Worm (Caenorhabditis elegans) whole organism, young adult: Measurements from ENCODE around the gene fbxa-76.

ENCODE experiments used
- B0019.2 ChIP-seq: fragments of 200-800 bp; sonication (Bioruptor generic); conservative IDR thresholded peaks from 2 replicates; pipeline ENCODE4 v1.3.6; 2022; ENCODE audit warnings: missing genetic modification reagents, missing genetic modification characterization, missing compliant biosample characterization
- B0336.3 ChIP-seq: fragments of 200-800 bp; sonication (Bioruptor generic); IDR thresholded peaks from 2 replicates; pipeline ENCODE4 v1.3.6; 2022; ENCODE audit warnings: missing genetic modification characterization, missing compliant biosample characterization
- C06A6.2 ChIP-seq: fragments of 200-800 bp; sonication (Bioruptor generic); conservative IDR thresholded peaks from 2 replicates; pipeline ENCODE4 v1.3.6; 2022; ENCODE audit warnings: missing genetic modification characterization, missing compliant biosample characterization
- C17E4.6 ChIP-seq: fragments of 200-800 bp; sonication (Bioruptor generic); IDR thresholded peaks from 2 replicates; pipeline ENCODE4 v1.3.6; 2022; ENCODE audit warnings: missing genetic modification reagents, missing genetic modification characterization, missing compliant biosample characterization
- D2030.7 ChIP-seq: fragments of 200-800 bp; sonication (Bioruptor generic); IDR thresholded peaks from 2 replicates; pipeline ENCODE4 v1.3.6; 2022; ENCODE audit warnings: missing genetic modification reagents, missing genetic modification characterization, missing compliant biosample characterization
- F22D6.2 ChIP-seq: sonication (generic microtip); optimal IDR thresholded peaks from 2 replicates; lab custom pipeline; 2016; ENCODE audit warnings: mild to moderate bottlenecking, missing genetic modification characterization, missing compliant biosample characterization
- F23B12.7 ChIP-seq: sonication (generic microtip); optimal IDR thresholded peaks from 2 replicates; lab custom pipeline; 2017; ENCODE audit warnings: missing genetic modification characterization, mild to moderate bottlenecking, missing compliant biosample characterization, antibody characterized with exemption, moderate library complexity; ENCODE audit not compliant: insufficient read depth
- K11D2.4 ChIP-seq: fragments of 200-800 bp; sonication (Bioruptor generic); IDR thresholded peaks from 2 replicates; pipeline ENCODE4 v1.3.6; 2022; ENCODE audit warnings: missing genetic modification reagents, missing genetic modification characterization, missing compliant biosample characterization
- Y53F4B.3 ChIP-seq: fragments of 200-800 bp; sonication (Bioruptor generic); IDR thresholded peaks from 2 replicates; pipeline ENCODE4 v1.3.6; 2022; ENCODE audit warnings: missing genetic modification reagents, missing genetic modification characterization, missing compliant biosample characterization
- Y95B8A.8 ChIP-seq: fragments of 200-800 bp; sonication (Bioruptor generic); IDR thresholded peaks from 2 replicates; pipeline ENCODE4 v1.3.6; 2022; ENCODE audit warnings: missing genetic modification reagents, missing genetic modification characterization, missing compliant biosample characterization
- ZK185.1 ChIP-seq: sonication (generic microtip); optimal IDR thresholded peaks from 2 replicates; lab custom pipeline; 2016; ENCODE audit warnings: mild to moderate bottlenecking, missing genetic modification characterization, missing compliant biosample characterization; ENCODE audit not compliant: poor library complexity, severe bottlenecking
- akir-1 ChIP-seq: fragments of 200-800 bp; sonication (Bioruptor generic); optimal IDR thresholded peaks from 2 replicates; lab custom pipeline; 2018; ENCODE audit warnings: mild to moderate bottlenecking, missing genetic modification characterization, moderate library complexity, missing compliant biosample characterization
- attf-3 ChIP-seq: fragments of 200-800 bp; sonication (Bioruptor generic); conservative IDR thresholded peaks from 2 replicates; pipeline ENCODE4 v1.3.6; 2022; ENCODE audit warnings: missing genetic modification reagents, missing genetic modification characterization, missing compliant biosample characterization
- attf-5 ChIP-seq: fragments of 200-800 bp; sonication (Bioruptor generic); optimal IDR thresholded peaks from 2 replicates; lab custom pipeline; 2018; ENCODE audit warnings: mild to moderate bottlenecking, missing genetic modification characterization, missing compliant biosample characterization
- ceh-27 ChIP-seq: fragments of 200-800 bp; sonication (Bioruptor generic); optimal IDR thresholded peaks from 2 replicates; lab custom pipeline; 2018; ENCODE audit warnings: mild to moderate bottlenecking, missing genetic modification characterization, moderate library complexity, missing compliant biosample characterization
- ceh-91 ChIP-seq: fragments of 200-800 bp; sonication (Bioruptor generic); IDR thresholded peaks from 2 replicates; pipeline ENCODE4 v1.3.6; 2022; ENCODE audit warnings: missing genetic modification reagents, missing genetic modification characterization, missing compliant biosample characterization
- dox-1 ChIP-seq: fragments of 200-800 bp; sonication (Bioruptor generic); IDR thresholded peaks from 2 replicates; pipeline ENCODE4 v1.3.6; 2022; ENCODE audit warnings: missing genetic modification reagents, missing genetic modification characterization, missing compliant biosample characterization
- egl-18 ChIP-seq: fragments of 200-800 bp; sonication (Bioruptor generic); IDR thresholded peaks from 2 replicates; pipeline ENCODE4 v1.3.6; 2022; ENCODE audit warnings: missing genetic modification reagents, missing genetic modification characterization, missing compliant biosample characterization
- gei-17 ChIP-seq: fragments of 200-800 bp; sonication (Bioruptor generic); optimal IDR thresholded peaks from 2 replicates; lab custom pipeline; 2018; ENCODE audit warnings: mild to moderate bottlenecking, missing genetic modification characterization, missing compliant biosample characterization
- hlh-26 ChIP-seq: fragments of 200-800 bp; sonication (Bioruptor generic); conservative IDR thresholded peaks from 2 replicates; pipeline ENCODE4 v1.3.6; 2022; ENCODE audit warnings: missing genetic modification reagents, missing genetic modification characterization, missing compliant biosample characterization
- hmg-1.2 ChIP-seq: fragments of 200-800 bp; sonication (Bioruptor generic); IDR thresholded peaks from 2 replicates; pipeline ENCODE4 v1.3.6; 2022; ENCODE audit warnings: missing genetic modification reagents, missing genetic modification characterization, missing compliant biosample characterization
- hrde-1 ChIP-seq: sonication (generic microtip); optimal IDR thresholded peaks from 2 replicates; lab custom pipeline; 2016; ENCODE audit warnings: missing genetic modification characterization, mild to moderate bottlenecking, missing compliant biosample characterization, moderate library complexity, missing genotype, missing genetic modification reagents, borderline replicate concordance
- let-607 ChIP-seq, 2 experiments: fragments of 200-800 bp in 1 of 2; sonication (Bioruptor generic) in 1 of 2; sonication (generic microtip) in 1 of 2; optimal IDR thresholded peaks; 2 replicates each; lab custom pipeline; 2016 to 2018; ENCODE audit warnings: mild to moderate bottlenecking in 2 of 2, missing compliant biosample characterization in 2 of 2, missing genetic modification characterization in 2 of 2, moderate library complexity in 2 of 2, missing genotype in 1 of 2
- lin-26 ChIP-seq: fragments of 200-800 bp; sonication (Bioruptor generic); IDR thresholded peaks from 2 replicates; pipeline ENCODE4 v1.3.6; 2022; ENCODE audit warnings: missing genetic modification reagents, missing genetic modification characterization, missing compliant biosample characterization
- lin-40 ChIP-seq: sonication (generic microtip); optimal IDR thresholded peaks from 2 replicates; lab custom pipeline; 2016; ENCODE audit warnings: missing genetic modification characterization, mild to moderate bottlenecking, missing compliant biosample characterization, missing genotype, missing genetic modification reagents
- lin-54 ChIP-seq: fragments of 200-800 bp; sonication (Bioruptor generic); optimal IDR thresholded peaks from 2 replicates; lab custom pipeline; 2018; ENCODE audit warnings: mild to moderate bottlenecking, missing genetic modification characterization, missing compliant biosample characterization
- lir-1 ChIP-seq: fragments of 200-800 bp; sonication (Bioruptor generic); conservative IDR thresholded peaks from 2 replicates; pipeline ENCODE4 v1.3.6; 2022; ENCODE audit warnings: missing genetic modification reagents, missing genetic modification characterization, missing compliant biosample characterization
- lsl-1 ChIP-seq: fragments of 200-800 bp; sonication (Bioruptor generic); optimal IDR thresholded peaks from 2 replicates; lab custom pipeline; 2018; ENCODE audit warnings: mild to moderate bottlenecking, missing genetic modification characterization, moderate library complexity, missing compliant biosample characterization
- madf-3 ChIP-seq: fragments of 200-800 bp; sonication (Bioruptor generic); IDR thresholded peaks from 2 replicates; pipeline ENCODE4 v1.3.6; 2022; ENCODE audit warnings: missing genetic modification reagents, missing genetic modification characterization, missing compliant biosample characterization
- madf-8 ChIP-seq: fragments of 200-800 bp; sonication (Bioruptor generic); conservative IDR thresholded peaks from 2 replicates; pipeline ENCODE4 v1.3.6; 2022; ENCODE audit warnings: missing genetic modification reagents, missing genetic modification characterization, missing compliant biosample characterization
- mcd-1 ChIP-seq: fragments of 200-800 bp; sonication (Bioruptor generic); IDR thresholded peaks from 2 replicates; pipeline ENCODE4 v1.3.6; 2022; ENCODE audit warnings: missing genetic modification reagents, missing genetic modification characterization, missing compliant biosample characterization
- nfya-2 ChIP-seq: fragments of 200-800 bp; sonication (Bioruptor generic); IDR thresholded peaks from 2 replicates; pipeline ENCODE4 v1.3.6; 2022; ENCODE audit warnings: missing genetic modification reagents, missing genetic modification characterization, missing compliant biosample characterization
- nhr-120 ChIP-seq: fragments of 200-800 bp; sonication (Bioruptor generic); IDR thresholded peaks from 2 replicates; pipeline ENCODE4 v1.3.6; 2022; ENCODE audit warnings: missing genetic modification characterization, missing compliant biosample characterization
- nhr-90 ChIP-seq: sonication (generic microtip); optimal IDR thresholded peaks from 2 replicates; lab custom pipeline; 2016; ENCODE audit warnings: missing genotype, mild to moderate bottlenecking, missing genetic modification characterization, missing compliant biosample characterization
- pbrm-1 ChIP-seq: fragments of 200-800 bp; sonication (Bioruptor generic); IDR thresholded peaks from 2 replicates; pipeline ENCODE4 v1.3.6; 2022; ENCODE audit warnings: missing genetic modification reagents, missing genetic modification characterization, missing compliant biosample characterization
- rcor-1 ChIP-seq: fragments of 200-800 bp; sonication (Bioruptor generic); IDR thresholded peaks from 2 replicates; pipeline ENCODE4 v1.3.6; 2022; ENCODE audit warnings: missing genetic modification reagents, missing genetic modification characterization, missing compliant biosample characterization
- rec-8 ChIP-seq, 2 experiments: sonication (generic microtip); optimal IDR thresholded peaks; 2 replicates each; lab custom pipeline; 2016; ENCODE audit warnings: mild to moderate bottlenecking in 2 of 2, missing genetic modification characterization in 2 of 2, missing genetic modification reagents in 2 of 2, missing genotype in 2 of 2, missing biosample characterization in 1 of 2, missing compliant biosample characterization in 1 of 2, moderate library complexity in 1 of 2
- sdz-38 ChIP-seq: sonication (generic microtip); optimal IDR thresholded peaks from 2 replicates; lab custom pipeline; 2016; ENCODE audit warnings: missing genotype, missing genetic modification characterization, missing compliant biosample characterization
- sea-2 ChIP-seq: fragments of 200-800 bp; sonication (Bioruptor generic); IDR thresholded peaks from 2 replicates; pipeline ENCODE4 v1.3.6; 2022; ENCODE audit warnings: missing genetic modification characterization, missing compliant biosample characterization
- snpc-3.4 ChIP-seq: sonication (generic microtip); optimal IDR thresholded peaks from 2 replicates; lab custom pipeline; 2017; ENCODE audit warnings: missing genetic modification characterization, mild to moderate bottlenecking, missing compliant biosample characterization, antibody characterized with exemption, moderate library complexity, missing genotype, missing genetic modification reagents
- snpc-4 ChIP-seq, 5 experiments: fragments of 150-350 bp in 1 of 5; sonication (generic microtip) in 4 of 5; optimal IDR thresholded peaks; 2 replicates each; lab custom pipeline; 2014 to 2018; ENCODE audit warnings: missing genetic modification characterization in 5 of 5, missing biosample characterization in 3 of 5, antibody characterized with exemption in 2 of 5, mild to moderate bottlenecking in 2 of 5, missing compliant biosample characterization in 2 of 5, missing genotype in 2 of 5, moderate library complexity in 2 of 5, missing genetic modification reagents in 1 of 5
- tbp1 ChIP-seq: fragments of 200-800 bp; sonication (Bioruptor generic); optimal IDR thresholded peaks from 2 replicates; lab custom pipeline; 2018; ENCODE audit warnings: mild to moderate bottlenecking, missing genetic modification characterization, missing compliant biosample characterization
- tlf-1 ChIP-seq: fragments of 200-800 bp; sonication (Bioruptor generic); optimal IDR thresholded peaks from 2 replicates; lab custom pipeline; 2018; ENCODE audit warnings: mild to moderate bottlenecking, missing genetic modification characterization, missing compliant biosample characterization
- zfh-2 ChIP-seq: fragments of 200-800 bp; sonication (Bioruptor generic); conservative IDR thresholded peaks from 2 replicates; pipeline ENCODE4 v1.3.6; 2022; ENCODE audit warnings: missing genetic modification reagents, missing genetic modification characterization, missing compliant biosample characterization

Gene fbxa-76

ce11 chrIII:1205421-1205820 lies 43.5 kb downstream of the fbxa-76 start:
- TF ChIP-seq zfh-2 (GFP tag; lab: Robert Waterston, UW) (peak; percentile 71), snpc-4 (GFP tag; optimal IDR thresholded peaks at IDR 0.05; lab: Kevin White, UChicago) (no peak), snpc-4 (tag; optimal IDR thresholded peaks at IDR 0.05; lab: Kevin White, UChicago) (no peak)

- TF ChIP-seq hlh-26 (GFP tag; lab: Robert Waterston, UW), result no peak
- TF ChIP-seq tlf-1, result peak; percentile 17
- TF ChIP-seq nhr-90 (tag; lab: Kevin White, UChicago), result no peak
- 0 out of 2 replicates have a peak, but pooled peaks have one; percentile 15 for TF ChIP-seq lir-1
- TF ChIP-seq K11D2.4, result peak; percentile 74
- peak; percentile 39 for TF ChIP-seq tbp1
- TF ChIP-seq sea-2 (GFP tag; lab: Robert Waterston, UW), result no peak
- peak; percentile 52 for TF ChIP-seq lsl-1
- no peak for TF ChIP-seq sdz-38 (tag; lab: Kevin White, UChicago)
- no peak for TF ChIP-seq rec-8 (tag; optimal IDR thresholded peaks at IDR 0.05; lab: Kevin White, UChicago)
- peak; percentile 46 for TF ChIP-seq F23B12.7 (tag; lab: Kevin White, UChicago)
- TF ChIP-seq egl-18 (GFP tag; lab: Robert Waterston, UW), result no peak
- TF ChIP-seq hrde-1 (tag; lab: Kevin White, UChicago), result no peak
- TF ChIP-seq dox-1 (GFP tag; lab: Robert Waterston, UW), result peak; percentile 77
- no peak for TF ChIP-seq madf-8 (GFP tag; lab: Robert Waterston, UW)
- TF ChIP-seq mcd-1 (GFP tag; lab: Robert Waterston, UW), result peak; percentile 99
- no peak for TF ChIP-seq C17E4.6 (GFP tag; lab: Robert Waterston, UW)
- no peak for TF ChIP-seq nfya-2
- no peak for TF ChIP-seq lin-26 (GFP tag; lab: Robert Waterston, UW)
- TF ChIP-seq attf-5, result peak; percentile 86
- peak; percentile 42 for TF ChIP-seq rcor-1 (GFP tag; lab: Robert Waterston, UW)
- peak; percentile 77 for TF ChIP-seq lin-54 (GFP tag; lab: Kevin White, UChicago)
- TF ChIP-seq B0336.3, result 0 out of 2 replicates have a peak, but pooled peaks have one; percentile 49
- TF ChIP-seq madf-3 (GFP tag; lab: Robert Waterston, UW), result no peak
- no peak for TF ChIP-seq ZK185.1 (tag; lab: Kevin White, UChicago)
- TF ChIP-seq D2030.7, result peak; percentile 73
- peak; percentile 50 for TF ChIP-seq ceh-27 (GFP tag; lab: Kevin White, UChicago)
- TF ChIP-seq Y95B8A.8 (GFP tag; lab: Robert Waterston, UW), result no peak
- no peak for TF ChIP-seq let-607 (tag; optimal IDR thresholded peaks at IDR 0.05; lab: Kevin White, UChicago)
- no peak for TF ChIP-seq F22D6.2 (tag; lab: Kevin White, UChicago)
- TF ChIP-seq B0019.2 (GFP tag; lab: Robert Waterston, UW), result no peak
- peak; percentile 43 for TF ChIP-seq snpc-3.4 (tag; lab: Kevin White, UChicago)
- no peak for TF ChIP-seq Y53F4B.3 (GFP tag; lab: Robert Waterston, UW)
- no peak for TF ChIP-seq akir-1
- no peak for TF ChIP-seq nhr-120
- no peak for TF ChIP-seq attf-3
- no peak for TF ChIP-seq C06A6.2
- TF ChIP-seq ceh-91, result 0 out of 2 replicates have a peak, but pooled peaks have one; percentile 16
- TF ChIP-seq pbrm-1 (GFP tag; lab: Robert Waterston, UW), result peak; percentile 23; the same call in 1 of the 2 replicates
- peak; percentile 66 for TF ChIP-seq lin-40 (tag; lab: Kevin White, UChicago)
- TF ChIP-seq gei-17 (GFP tag; lab: Kevin White, UChicago), result peak; percentile 29
- TF ChIP-seq hmg-1.2, result peak; percentile 56
Observed at ce11 chrIII:1201958-1202596, 46.9 kb downstream of the fbxa-76 start, which contains the start of the genes mrpl-45 and Y119D3B.12. Gene mrpl-45 (minus strand): TSS chrIII:1202008. Gene Y119D3B.12 (plus strand): TSS chrIII:1202546.
